Worm (Caenorhabditis elegans): ENCODE results near the gene trpp-9.

Gene trpp-9

ce11 chrX:11560076-11560475 is 3.6 kb upstream of the trpp-9 start (continued):
- no peak for TF ChIP-seq ztf-7 (tag; optimal IDR thresholded peaks at IDR 0.05)
- no peak for TF ChIP-seq pha-4 (GFP tag; IDR thresholded peaks at IDR 0.05)
- TF ChIP-seq pha-4 (tag; optimal IDR thresholded peaks at IDR 0.05) = no peak
- no peak for TF ChIP-seq nhr-77 (tag; optimal IDR thresholded peaks at IDR 0.05)
- no peak for TF ChIP-seq sdz-12 (GFP tag; optimal IDR thresholded peaks at IDR 0.05)
- no peak for TF ChIP-seq T26A8.4 (GFP tag; IDR thresholded peaks at IDR 0.05)
- TF ChIP-seq unc-62 (GFP tag; optimal IDR thresholded peaks at IDR 0.05 in 1 of 2) = peak in 1 of 2 experiments; percentile 4
- TF ChIP-seq unc-62 (tag; optimal IDR thresholded peaks at IDR 0.05) = no peak
- no peak for TF ChIP-seq lin-39 (tag; optimal IDR thresholded peaks at IDR 0.05)
- peak; percentile 45; the same call in 1 of the 2 replicates for TF ChIP-seq ctbp-1 (GFP tag; IDR thresholded peaks at IDR 0.05)
- no peak for TF ChIP-seq nhr-28 (tag; optimal IDR thresholded peaks at IDR 0.05)
- TF ChIP-seq php-3 (GFP tag; IDR thresholded peaks at IDR 0.05) = no peak
- TF ChIP-seq aly-2 (tag; optimal IDR thresholded peaks at IDR 0.05) = no peak
- TF ChIP-seq hlh-11 (tag; optimal IDR thresholded peaks at IDR 0.05) = peak; percentile 14
- TF ChIP-seq dpl-1 (GFP tag; optimal IDR thresholded peaks at IDR 0.05) = no peak
- TF ChIP-seq duxl-1 (tag; optimal IDR thresholded peaks at IDR 0.05; ENCODE audit: poor library complexity) = no peak
- TF ChIP-seq dmd-9 (GFP tag; IDR thresholded peaks at IDR 0.05) = no peak
- TF ChIP-seq set-16 (GFP tag; IDR thresholded peaks at IDR 0.05) = no peak
- TF ChIP-seq daf-16 (GFP tag; optimal IDR thresholded peaks at IDR 0.05) = peak in 1 of 2 experiments; percentile 65
- no peak for TF ChIP-seq daf-16 (tag; optimal IDR thresholded peaks at IDR 0.05)
- no peak for TF ChIP-seq nhr-76 (tag; optimal IDR thresholded peaks at IDR 0.05)
- TF ChIP-seq ceh-28 (tag; optimal IDR thresholded peaks at IDR 0.05) = no peak
- TF ChIP-seq daf-12 (tag; optimal IDR thresholded peaks at IDR 0.05) = no peak
- TF ChIP-seq ces-1 (GFP tag; optimal IDR thresholded peaks at IDR 0.05) = no peak
- TF ChIP-seq dmd-8 (GFP tag; IDR thresholded peaks at IDR 0.05) = no peak
- peak; percentile 96 for TF ChIP-seq aha-1 (tag)
- TF ChIP-seq lin-29 (GFP tag; IDR thresholded peaks at IDR 0.05) = no peak
- TF ChIP-seq tag-97 (GFP tag; IDR thresholded peaks at IDR 0.05) = no peak
- TF ChIP-seq zip-11 (GFP tag; IDR thresholded peaks at IDR 0.05) = no peak
- 0 out of 2 replicates have a peak, but pooled peaks have one; percentile 2 for TF ChIP-seq dmd-6 (GFP tag; IDR thresholded peaks at IDR 0.05)
- no peak for TF ChIP-seq spr-3 (GFP tag; optimal IDR thresholded peaks at IDR 0.05)
- TF ChIP-seq ceh-44 (GFP tag; IDR thresholded peaks at IDR 0.05) = no peak
- no peak for TF ChIP-seq nhr-10 (tag; optimal IDR thresholded peaks at IDR 0.05)
- no peak for TF ChIP-seq lir-3 (tag; optimal IDR thresholded peaks at IDR 0.05)
- no peak for TF ChIP-seq lsy-2 (tag; optimal IDR thresholded peaks at IDR 0.05)
- no peak for TF ChIP-seq ZK546.5 (tag; optimal IDR thresholded peaks at IDR 0.05)
- no peak for TF ChIP-seq mes-2 (tag; optimal IDR thresholded peaks at IDR 0.05; ENCODE audit: poor library complexity, severe bottlenecking)
- TF ChIP-seq ceh-82 (tag; optimal IDR thresholded peaks at IDR 0.05) = no peak

DNA sequence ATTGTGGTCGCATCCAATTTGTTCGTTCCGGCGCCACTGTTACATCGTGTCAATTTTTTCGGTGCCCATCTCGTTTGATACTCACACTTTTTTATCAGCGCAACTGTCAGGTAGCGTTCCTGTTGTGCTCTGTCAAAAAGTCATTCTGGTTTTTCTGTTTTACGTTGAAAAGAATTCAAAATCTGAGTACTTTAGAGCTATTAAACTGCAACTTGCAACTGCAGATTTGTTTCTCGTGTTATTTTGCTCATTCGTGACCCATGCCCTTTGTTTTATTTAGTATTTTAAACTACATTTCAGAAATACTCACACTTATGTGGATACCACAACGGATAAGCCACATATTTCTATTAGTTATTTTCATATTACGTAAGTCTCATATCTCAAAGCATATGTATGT is 3.1 kb upstream of the trpp-9 start, which contains the start of gene lev-8:
TSS of gene lev-8 (plus strand) at position 301 of the 400 bp plus-strand sequence.
- TF ChIP-seq fkh-10 (GFP tag; optimal IDR thresholded peaks at IDR 0.05) (no peak), mxl-3 (GFP tag; optimal IDR thresholded peaks at IDR 0.05) (no peak)

- TF ChIP-seq nhr-48 (tag; optimal IDR thresholded peaks at IDR 0.05) = no peak
- peak; percentile 23 for TF ChIP-seq ces-1 (GFP tag; optimal IDR thresholded peaks at IDR 0.05)
- TF ChIP-seq mes-2 (tag; optimal IDR thresholded peaks at IDR 0.05; ENCODE audit: poor library complexity, severe bottlenecking) = no peak
- no peak for TF ChIP-seq unc-130 (GFP tag; optimal IDR thresholded peaks at IDR 0.05)
- no peak for TF ChIP-seq daf-16 (GFP tag; optimal IDR thresholded peaks at IDR 0.05)
- TF ChIP-seq daf-16 (tag; optimal IDR thresholded peaks at IDR 0.05) = no peak
- TF ChIP-seq cey-2 (tag; optimal IDR thresholded peaks at IDR 0.05; ENCODE audit: borderline replicate concordance, insufficient read depth) = no peak
- no peak for TF ChIP-seq ceh-44 (GFP tag; IDR thresholded peaks at IDR 0.05)
- TF ChIP-seq mep-1 (tag; optimal IDR thresholded peaks at IDR 0.05) = no peak
- no peak for TF ChIP-seq hlh-30 (tag; optimal IDR thresholded peaks at IDR 0.05; ENCODE audit: insufficient read depth)
- peak; percentile 50 for TF ChIP-seq aha-1 (tag)
- TF ChIP-seq jun-1 (tag; optimal IDR thresholded peaks at IDR 0.05) = no peak
- TF ChIP-seq sdz-12 (GFP tag; optimal IDR thresholded peaks at IDR 0.05) = no peak
- TF ChIP-seq rbr-2 (tag; optimal IDR thresholded peaks at IDR 0.05) = no peak
- TF ChIP-seq fkh-10 (GFP tag; optimal IDR thresholded peaks at IDR 0.05) = peak; percentile 78
- no peak for TF ChIP-seq tra-1 (GFP tag; IDR thresholded peaks at IDR 0.05)
- peak in 1 of 2 experiments; percentile 6 for TF ChIP-seq unc-62 (GFP tag; optimal IDR thresholded peaks at IDR 0.05 in 1 of 2)
- TF ChIP-seq unc-62 (tag; optimal IDR thresholded peaks at IDR 0.05) = no peak
- TF ChIP-seq F44E2.7 (GFP tag; IDR thresholded peaks at IDR 0.05) = no peak
Measured at ce11 chrX:11569744-11570359, 6.1 kb downstream of the trpp-9 start.
